Worm (Caenorhabditis elegans) whole organism, L4/young adult: Measurements from ENCODE around the gene F35A5.1.

Experiments
- W03F9.2 ChIP-seq: fragments of 150-350 bp; optimal IDR thresholded peaks from 2 replicates; lab custom pipeline; 2014; ENCODE audit warnings: missing biosample characterization, missing genetic modification characterization
- dao-5 ChIP-seq: sonication (generic microtip); optimal IDR thresholded peaks from 2 replicates; lab custom pipeline; 2016; ENCODE audit warnings: missing genotype, missing genetic modification characterization, moderate library complexity, missing compliant biosample characterization
- him-1 ChIP-seq: sonication (generic microtip); optimal IDR thresholded peaks from 2 replicates; lab custom pipeline; 2016; ENCODE audit warnings: missing genotype, missing genetic modification reagents, missing genetic modification characterization, missing compliant biosample characterization

- TF ChIP-seq him-1 (tag; lab: Kevin White, UChicago): no peak
- no peak for TF ChIP-seq W03F9.2
- TF ChIP-seq dao-5 (tag; lab: Kevin White, UChicago): no peak
These were observed 51.1 kb downstream of the F35A5.1 start for ce11 chrX:3858355-3858754.
